Worm (Caenorhabditis elegans): ENCODE data around the gene twk-3.

- TF ChIP-seq ref-1 (GFP tag; conservative IDR thresholded peaks at IDR 0.05) (no peak), klf-2 (GFP tag; conservative IDR thresholded peaks at IDR 0.05) (no peak), flt-1 (GFP tag; IDR thresholded peaks at IDR 0.05) (no peak), cog-1 (tag; optimal IDR thresholded peaks at IDR 0.05) (no peak), med-1 (GFP tag; optimal IDR thresholded peaks at IDR 0.05; ENCODE audit: insufficient read depth) (no peak), ztf-29 (GFP tag; IDR thresholded peaks at IDR 0.05) (no peak), T22C8.4 (GFP tag; IDR thresholded peaks at IDR 0.05) (no peak)
Measured at ce11 chrII:8230976-8231375, 18.4 kb upstream of the twk-3 start, which contains the start of gene M110.9.

Measured in whole organism, midembryonic.